Fruit fly (Drosophila melanogaster) ovary, adult (tissue): ENCODE data around the gene Gnpat.

Source experiments
- CG17801 ChIP-seq: fragments of 200-800 bp; optimal IDR thresholded peaks from 2 replicates; lab custom pipeline; 2019; ENCODE audit warnings: missing biosample characterization, mild to moderate bottlenecking, missing genetic modification characterization, moderate library complexity; ENCODE audit not compliant: partially characterized antibody

The Gnpat gene

DNA sequence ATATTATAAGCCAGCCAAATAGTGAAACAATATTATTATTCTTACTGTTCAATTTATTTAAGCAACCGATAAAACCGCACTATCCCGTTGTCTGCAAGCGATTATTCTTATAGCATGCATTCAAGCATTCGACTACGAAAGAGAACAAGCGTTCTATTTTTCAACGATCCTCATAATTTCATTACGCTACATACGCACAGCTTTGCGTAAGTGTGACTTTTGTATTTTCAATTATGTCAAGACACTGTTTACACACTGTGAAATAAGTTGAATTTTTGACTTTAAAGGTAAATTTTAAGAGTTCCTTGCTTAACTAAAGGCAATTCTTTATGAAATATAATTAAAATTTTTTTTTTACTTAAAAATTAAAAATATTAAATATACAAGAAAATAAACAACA lies 4.3 kb upstream of the Gnpat start, which contains the start of gene CG33494:
CG33494 (minus strand) TSS at position 90 of the 400 bp plus-strand sequence.
- TF ChIP-seq CG17801 (GFP tag; lab: Kevin White, UChicago), result no peak

DNA sequence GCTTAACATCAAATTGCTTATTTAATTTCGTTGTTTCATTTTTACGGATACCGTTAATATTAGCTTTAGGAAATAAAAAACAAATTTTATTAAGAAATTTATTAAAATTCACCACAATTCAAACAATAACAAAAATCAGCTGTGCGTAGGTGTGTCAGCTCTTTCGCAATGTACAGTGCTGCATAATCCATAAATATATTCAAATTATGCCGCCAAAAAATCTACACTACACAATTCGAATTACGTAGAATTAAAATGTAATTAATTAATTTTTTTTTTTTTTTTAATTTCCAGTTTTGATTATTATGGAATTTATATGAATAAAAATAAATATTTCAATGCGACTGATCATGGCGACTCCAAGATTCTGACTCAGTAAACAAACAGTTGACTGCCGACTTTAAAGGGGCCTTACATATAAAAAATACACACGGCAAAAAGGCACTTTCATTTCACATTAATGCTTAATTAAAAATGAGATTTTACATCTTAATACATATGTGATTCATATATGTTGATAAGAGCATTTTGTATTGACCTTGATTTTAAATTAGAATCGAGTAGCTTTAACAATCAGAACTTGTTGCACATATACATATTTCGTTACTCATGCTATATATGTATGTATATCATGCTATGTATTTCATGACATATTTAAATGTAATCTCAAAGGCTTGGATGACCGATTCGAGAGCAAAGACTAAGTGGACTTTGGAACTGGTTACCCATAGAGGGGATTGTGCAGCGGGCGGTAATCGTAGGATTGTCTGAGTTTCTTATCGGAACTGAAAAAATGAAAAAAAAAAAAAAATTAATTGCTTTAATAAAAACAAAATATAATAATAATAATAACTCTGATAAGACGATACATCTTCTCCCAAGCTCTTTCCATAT lies 2.8 kb upstream of the Gnpat start:
- no peak for TF ChIP-seq CG17801 (GFP tag; lab: Kevin White, UChicago)

- no peak for TF ChIP-seq CG17801 (GFP tag; lab: Kevin White, UChicago)
Measured at dm6 chr3R:25490375-25490774, 361 bp downstream of the Gnpat start.

- TF ChIP-seq CG17801 (GFP tag; lab: Kevin White, UChicago), result no peak
Measured at dm6 chr3R:25489685-25490084, 1.1 kb downstream of the Gnpat start.

DNA sequence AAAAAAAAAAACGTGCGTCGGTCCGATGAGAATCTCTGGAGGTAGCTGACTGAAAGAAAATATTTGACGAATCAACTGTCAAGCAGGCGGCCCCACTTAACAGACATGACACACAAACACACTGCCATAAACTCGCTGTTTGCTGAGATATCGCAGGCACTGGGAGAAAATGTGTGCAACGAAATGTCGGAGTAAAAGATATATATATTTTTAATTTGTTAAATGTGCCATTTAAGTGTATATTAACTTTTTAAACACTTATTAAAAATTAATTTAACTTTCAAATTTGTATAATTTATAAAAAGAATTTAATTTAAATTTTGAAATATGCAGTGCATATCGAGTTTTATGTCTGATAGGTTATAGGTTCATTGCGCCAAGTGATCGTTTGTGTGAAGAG lies 1.6 kb downstream of the Gnpat start:
- peak; percentile 17 for TF ChIP-seq CG17801 (GFP tag; lab: Kevin White, UChicago)

DNA sequence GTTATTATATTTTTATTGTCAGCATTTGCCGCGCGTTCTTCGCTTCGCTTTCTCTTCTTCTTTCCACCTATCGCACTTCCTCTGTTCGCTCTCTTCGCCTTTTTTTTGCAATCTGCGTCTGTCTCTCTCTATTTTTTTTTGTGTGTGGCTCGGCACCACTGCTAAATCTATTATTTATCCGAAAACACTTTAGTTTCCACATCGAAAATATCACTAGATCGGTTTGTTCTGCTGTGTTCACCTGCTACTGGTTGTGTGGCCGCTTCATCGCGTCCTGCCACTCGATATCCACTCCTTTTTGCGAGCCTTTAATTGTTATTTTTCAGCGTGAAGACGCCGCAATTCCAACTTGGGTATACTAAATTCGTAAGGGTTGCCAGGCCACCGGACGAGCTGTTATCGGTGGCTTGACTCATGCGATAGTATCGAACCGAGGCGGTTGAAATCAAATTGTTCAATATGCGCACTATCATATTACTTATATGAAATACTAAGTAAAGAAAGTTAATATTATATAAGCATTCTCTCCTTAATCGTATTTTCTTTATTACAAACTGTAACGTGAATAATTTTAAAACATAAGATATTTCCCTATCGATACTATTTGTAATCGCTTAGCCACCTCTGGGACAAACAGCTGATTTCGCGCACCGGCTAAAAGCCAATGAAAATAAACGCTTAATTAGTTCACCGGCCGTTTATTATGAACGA lies 8.1 kb downstream of the Gnpat start, which contains the start of the genes XNP, CG42488 and CG5116:
XNP (minus strand) TSS at position 372 of the 711 bp plus-strand sequence.
CG42488 (plus strand) TSS at position 636 of the 711 bp plus-strand sequence.
CG5116 (plus strand) TSS at position 636 of the 711 bp plus-strand sequence.
- TF ChIP-seq CG17801 (GFP tag; lab: Kevin White, UChicago), result peak; percentile 63

DNA sequence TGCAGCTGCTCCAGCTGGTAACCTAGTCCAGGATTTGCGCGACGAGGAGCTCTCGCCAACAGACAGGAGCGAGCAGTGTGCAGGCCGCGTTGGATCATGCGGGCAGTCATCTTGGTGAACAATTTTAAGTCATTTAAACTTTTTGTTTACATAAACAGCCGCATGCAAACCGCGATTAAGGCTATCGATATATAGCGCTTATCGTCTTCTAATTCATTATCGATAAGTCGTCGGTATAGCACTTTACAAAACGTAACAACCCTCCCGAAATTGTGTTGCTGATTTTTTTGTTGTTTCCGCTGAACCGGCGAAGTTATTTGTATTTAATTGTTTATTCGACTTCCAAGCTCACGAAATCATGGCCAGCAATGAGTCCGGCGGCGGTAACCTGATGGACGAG lies 14.0 kb downstream of the Gnpat start, which contains the start of the genes CG4553 and MED28:
CG4553 (minus strand) TSS at position 172 of the 400 bp plus-strand sequence.
MED28 (plus strand) TSS at position 260 of the 400 bp plus-strand sequence.
- TF ChIP-seq CG17801 (GFP tag; lab: Kevin White, UChicago), result peak; percentile 24

- peak; percentile 95 for TF ChIP-seq CG17801 (GFP tag; lab: Kevin White, UChicago)
Measured at dm6 chr3R:25472635-25473552, 17.8 kb downstream of the Gnpat start, which contains the start of the genes Fur1 and Vps33B. Gene Fur1 (minus strand): TSS chr3R:25473058. Gene Vps33B (plus strand): TSS chr3R:25473490.

DNA sequence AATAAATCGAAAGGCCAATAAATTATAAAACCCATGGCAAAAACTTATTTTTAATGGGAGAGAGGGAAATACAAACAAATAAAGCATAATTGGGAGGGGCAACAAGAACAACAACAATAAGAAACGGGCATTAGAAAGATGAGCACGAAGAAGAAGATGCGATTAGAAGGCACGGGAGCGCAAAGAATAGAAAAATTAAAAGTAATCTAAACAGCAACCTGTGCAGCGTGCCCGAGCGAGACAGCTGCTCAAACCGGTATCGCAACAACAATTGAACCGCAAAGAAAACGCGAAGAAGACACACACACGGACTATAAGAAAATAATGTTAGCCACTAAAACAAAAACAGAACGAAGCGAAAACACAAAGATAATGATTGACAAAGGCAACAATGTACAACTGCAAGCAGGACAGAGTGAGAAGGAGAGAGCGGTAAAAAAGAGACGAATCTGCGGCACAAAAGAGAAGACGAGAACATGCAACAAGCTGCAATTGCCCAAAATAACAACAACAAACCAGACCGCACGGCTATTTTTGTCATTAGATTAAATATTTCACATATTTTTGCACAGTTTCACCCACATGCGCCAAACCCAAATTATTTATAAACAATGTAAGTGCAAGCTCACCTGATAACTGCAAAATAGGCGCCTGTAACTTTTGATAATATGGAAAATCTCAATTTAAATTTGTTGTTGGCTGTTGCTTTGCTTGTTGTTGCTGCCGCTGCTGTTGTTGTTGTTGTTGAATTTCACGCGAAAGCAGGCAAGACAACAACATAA lies 18.7 kb downstream of the Gnpat start:
- TF ChIP-seq CG17801 (GFP tag; lab: Kevin White, UChicago), result no peak

dm6 chr3R:25466166-25466565 lies 24.6 kb downstream of the Gnpat start:
- no peak for TF ChIP-seq CG17801 (GFP tag; lab: Kevin White, UChicago)

dm6 chr3R:25462642-25463317 lies 28.0 kb downstream of the Gnpat start:
- no peak for TF ChIP-seq CG17801 (GFP tag; lab: Kevin White, UChicago)

DNA sequence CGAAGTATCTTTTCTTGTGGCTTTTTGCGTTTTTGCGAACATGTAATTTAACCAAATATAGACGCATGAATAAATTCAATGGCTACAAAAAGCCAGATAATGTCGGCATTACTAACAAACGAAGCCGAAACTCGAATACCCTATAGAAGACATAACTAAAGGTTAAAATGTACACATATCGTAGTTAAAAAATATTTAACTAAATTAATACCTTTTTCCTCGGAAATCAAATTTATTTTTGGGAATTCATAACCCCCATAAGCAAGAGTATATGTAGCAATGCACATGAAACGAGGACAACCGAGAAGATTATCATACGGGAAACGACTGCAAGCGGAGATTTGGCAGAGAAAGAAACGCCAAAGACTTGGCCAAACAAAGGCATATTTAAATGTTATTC lies 29.1 kb downstream of the Gnpat start:
- TF ChIP-seq CG17801 (GFP tag; lab: Kevin White, UChicago), result no peak

DNA sequence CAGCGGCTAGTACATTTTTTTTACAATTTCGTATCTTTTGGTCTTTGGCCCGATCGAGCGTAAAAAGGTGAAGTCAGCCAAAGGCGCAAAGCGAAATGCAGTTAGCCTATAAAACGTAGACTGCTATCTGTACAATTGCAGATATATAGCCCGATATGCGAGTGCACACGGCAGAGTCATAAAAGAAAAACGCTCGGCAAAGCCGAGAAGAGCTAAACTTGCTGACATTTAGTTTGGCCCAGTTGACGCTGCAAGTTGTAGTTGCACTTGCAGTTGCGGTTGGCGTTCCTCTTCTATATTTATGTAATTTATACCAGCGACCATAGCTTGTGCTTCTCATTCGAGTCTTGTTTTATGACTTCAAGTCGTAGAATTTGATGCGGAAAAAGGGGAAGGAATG lies 30.1 kb downstream of the Gnpat start:
- no peak for TF ChIP-seq CG17801 (GFP tag; lab: Kevin White, UChicago)
